Fruit fly (Drosophila melanogaster): Measurements from ENCODE around the gene CG43445.
A peak's percentile ranks its signal among the peaks of the same experiment; 100 is the strongest.

CG43445 gene

dm6 chr3R:17897879-17898278 is 13.3 kb upstream of the CG43445 start:
- TF ChIP-seq CG4854 (GFP tag; optimal IDR thresholded peaks at IDR 0.05) (no peak), CG15479 (GFP tag; optimal IDR thresholded peaks at IDR 0.05) (no peak), Camta (GFP tag; optimal IDR thresholded peaks at IDR 0.05) (no peak), Hr39 (optimal IDR thresholded peaks at IDR 0.05) (peak; percentile 98), Doc3 (GFP tag; IDR thresholded peaks at IDR 0.05; ENCODE audit: partially characterized antibody) (no peak), cg (GFP tag; optimal IDR thresholded peaks at IDR 0.05) (peak; percentile 31), en (GFP tag; optimal IDR thresholded peaks at IDR 0.05) (no peak), bsh (GFP tag; optimal IDR thresholded peaks at IDR 0.05) (no peak), Trl (optimal IDR thresholded peaks at IDR 0.05) (peak; percentile 2 to 66), Trl (GFP tag; optimal IDR thresholded peaks at IDR 0.05) (no peak), NC2β (GFP tag; optimal IDR thresholded peaks at IDR 0.05) (no peak), zf30C (GFP tag; optimal IDR thresholded peaks at IDR 0.05) (no peak), org-1 (GFP tag; optimal IDR thresholded peaks at IDR 0.05) (no peak), D19B (GFP tag; optimal IDR thresholded peaks at IDR 0.05) (no peak), pan (optimal IDR thresholded peaks at IDR 0.05) (no peak), pan (GFP tag; optimal IDR thresholded peaks at IDR 0.05 in 1 of 2, IDR thresholded peaks at IDR 0.05 in 1 of 2) (peak in 1 of 2 experiments; percentile 34), CG16863 (GFP tag; optimal IDR thresholded peaks at IDR 0.05) (no peak), ewg (GFP tag; optimal IDR thresholded peaks at IDR 0.05) (peak; percentile 15), zfh2 (GFP tag; optimal IDR thresholded peaks at IDR 0.05) (no peak), Oli (tag; optimal IDR thresholded peaks at IDR 0.05) (no peak), TFAM (GFP tag; optimal IDR thresholded peaks at IDR 0.05) (no peak), grau (tag; optimal IDR thresholded peaks at IDR 0.05) (no peak), phol (tag; optimal IDR thresholded peaks at IDR 0.05) (no peak)

- TF ChIP-seq jumu (GFP tag; optimal IDR thresholded peaks at IDR 0.05) (no peak), CG11695 (GFP tag; IDR thresholded peaks at IDR 0.05) (no peak), Sry-β (GFP tag; optimal IDR thresholded peaks at IDR 0.05) (no peak), dmrt11E (tag; optimal IDR thresholded peaks at IDR 0.05) (no peak), abd-A (tag; optimal IDR thresholded peaks at IDR 0.05) (peak; percentile 25), Myb (GFP tag; optimal IDR thresholded peaks at IDR 0.05) (no peak), CG4730 (GFP tag; IDR thresholded peaks at IDR 0.05) (no peak), Dbx (GFP tag; IDR thresholded peaks at IDR 0.05) (0 out of 3 replicates have a peak, but pooled peaks have one; percentile 16), cg (GFP tag; optimal IDR thresholded peaks at IDR 0.05) (peak; percentile 28), CG32772 (GFP tag; IDR thresholded peaks at IDR 0.05) (no peak), ewg (GFP tag; optimal IDR thresholded peaks at IDR 0.05) (no peak), cato (GFP tag; optimal IDR thresholded peaks at IDR 0.05; ENCODE audit: borderline replicate concordance) (no peak), Chrac-16 (GFP tag; optimal IDR thresholded peaks at IDR 0.05) (no peak), ara (GFP tag; IDR thresholded peaks at IDR 0.05) (no peak), CG11723 (GFP tag; optimal IDR thresholded peaks at IDR 0.05) (no peak), stc (GFP tag; IDR thresholded peaks at IDR 0.05) (no peak), CG10565 (GFP tag; optimal IDR thresholded peaks at IDR 0.05) (no peak), CG11247 (GFP tag; IDR thresholded peaks at IDR 0.05) (no peak), CG2120 (GFP tag; optimal IDR thresholded peaks at IDR 0.05) (no peak), mld (GFP tag; IDR thresholded peaks at IDR 0.05; ENCODE audit: partially characterized antibody) (no peak), gce (GFP tag; IDR thresholded peaks at IDR 0.05) (no peak), slbo (GFP tag; IDR thresholded peaks at IDR 0.05) (no peak), CG6813 (GFP tag; optimal IDR thresholded peaks at IDR 0.05) (no peak), Adf1 (GFP tag; IDR thresholded peaks at IDR 0.05) (peak; percentile 92), CG14014 (GFP tag; IDR thresholded peaks at IDR 0.05) (no peak), danr (GFP tag; IDR thresholded peaks at IDR 0.05) (no peak), ttk (GFP tag; IDR thresholded peaks at IDR 0.05) (no peak), dati (GFP tag; IDR thresholded peaks at IDR 0.05) (no peak), salm (tag; optimal IDR thresholded peaks at IDR 0.05) (no peak), Deaf1 (tag; optimal IDR thresholded peaks at IDR 0.05) (peak; percentile 32), CG32532 (GFP tag; IDR thresholded peaks at IDR 0.05) (no peak), Dip2 (GFP tag; IDR thresholded peaks at IDR 0.05) (no peak)
These were observed 10.1 kb upstream of the CG43445 start for dm6 chr3R:17901049-17901448.

Measured in whole organism, embryonic.